Worm (Caenorhabditis elegans) whole organism, L2 larva: Measurements from ENCODE around the gene R74.8.

Experiments used
- C34F6.9 ChIP-seq: fragments of 150-350 bp; optimal IDR thresholded peaks from 2 replicates; lab custom pipeline; 2014; ENCODE audit warnings: missing biosample characterization, missing genetic modification characterization
- F13H6.1 ChIP-seq: sonication (generic microtip); optimal IDR thresholded peaks from 2 replicates; lab custom pipeline; 2016; ENCODE audit warnings: missing genetic modification characterization, missing compliant biosample characterization
- Y55F3AM.14 ChIP-seq: fragments of 200-800 bp; sonication (Bioruptor generic); optimal IDR thresholded peaks from 2 replicates; lab custom pipeline; 2018; ENCODE audit warnings: mild to moderate bottlenecking, missing genetic modification characterization, missing compliant biosample characterization
- ZK546.5 ChIP-seq: sonication (generic microtip); optimal IDR thresholded peaks from 2 replicates; lab custom pipeline; 2017; ENCODE audit warnings: missing biosample characterization, missing genetic modification characterization
- alr-1 ChIP-seq: fragments of 150-350 bp; optimal IDR thresholded peaks from 2 replicates; lab custom pipeline; 2014; ENCODE audit warnings: missing biosample characterization, missing genetic modification characterization
- aly-2 ChIP-seq: fragments of 150-350 bp; optimal IDR thresholded peaks from 2 replicates; lab custom pipeline; 2014; ENCODE audit warnings: missing biosample characterization, missing genetic modification characterization
- blmp-1 ChIP-seq: sonication (generic microtip); optimal IDR thresholded peaks from 2 replicates; lab custom pipeline; 2017; ENCODE audit warnings: missing genetic modification characterization, mild to moderate bottlenecking, missing compliant biosample characterization, antibody characterized with exemption, moderate library complexity; ENCODE audit not compliant: insufficient read depth
- crh-2 ChIP-seq: sonication (generic microtip); optimal IDR thresholded peaks from 2 replicates; lab custom pipeline; 2017; ENCODE audit warnings: missing biosample characterization, missing genetic modification characterization
- dmd-4 ChIP-seq: sonication (generic microtip); optimal IDR thresholded peaks from 2 replicates; lab custom pipeline; 2017; ENCODE audit warnings: missing biosample characterization, missing genetic modification characterization
- egl-27 ChIP-seq: sonication (generic microtip); optimal IDR thresholded peaks from 3 replicates; lab custom pipeline; 2017; ENCODE audit warnings: missing biosample characterization, missing genetic modification reagents, missing genetic modification characterization
- elt-3 ChIP-seq: sonication (generic microtip); optimal IDR thresholded peaks from 2 replicates; lab custom pipeline; 2017; ENCODE audit warnings: missing biosample characterization, missing genetic modification characterization
- fos-1 ChIP-seq: fragments of 150-350 bp; optimal IDR thresholded peaks from 2 replicates; lab custom pipeline; 2014; ENCODE audit warnings: missing biosample characterization, missing genetic modification characterization
- gmeb-1 ChIP-seq: fragments of 150-350 bp; optimal IDR thresholded peaks from 2 replicates; lab custom pipeline; 2014; ENCODE audit warnings: missing biosample characterization, missing genetic modification characterization
- lin-11 ChIP-seq: fragments of 150-350 bp; sonication (generic microtip); optimal IDR thresholded peaks from 2 replicates; lab custom pipeline; 2014; ENCODE audit warnings: missing biosample characterization, missing genetic modification characterization, inconsistent platforms, mixed read lengths
- lin-13 ChIP-seq: fragments of 150-350 bp; optimal IDR thresholded peaks from 2 replicates; lab custom pipeline; 2014; ENCODE audit warnings: missing biosample characterization, missing genetic modification reagents, missing genetic modification characterization
- lin-39 ChIP-seq: fragments of 150-350 bp; optimal IDR thresholded peaks from 2 replicates; lab custom pipeline; 2014; ENCODE audit warnings: missing biosample characterization, missing genetic modification reagents, missing genetic modification characterization
- lsy-2 ChIP-seq, 2 experiments: fragments of 150-350 bp in 1 of 2; sonication (generic microtip) in 1 of 2; optimal IDR thresholded peaks; 2 replicates each; lab custom pipeline; 2014 to 2017; ENCODE audit warnings: missing biosample characterization in 2 of 2, missing genetic modification characterization in 2 of 2
- mab-5 ChIP-seq: fragments of 150-350 bp; optimal IDR thresholded peaks from 2 replicates; lab custom pipeline; 2014; ENCODE audit warnings: missing biosample characterization, missing genetic modification characterization
- mbf-1 ChIP-seq: sonication (generic microtip); optimal IDR thresholded peaks from 2 replicates; lab custom pipeline; 2017; ENCODE audit warnings: missing biosample characterization, missing genetic modification characterization
- mdl-1 ChIP-seq, 2 experiments: fragments of 150-350 bp in 1 of 2; sonication (generic microtip) in 1 of 2; optimal IDR thresholded peaks; 2 replicates each; lab custom pipeline; 2017; ENCODE audit warnings: missing biosample characterization in 2 of 2, missing genetic modification characterization in 2 of 2
- nhr-10 ChIP-seq: sonication (generic microtip); optimal IDR thresholded peaks from 2 replicates; lab custom pipeline; 2017; ENCODE audit warnings: missing biosample characterization, missing genetic modification characterization
- nhr-11 ChIP-seq: fragments of 150-350 bp; optimal IDR thresholded peaks from 2 replicates; lab custom pipeline; 2014; ENCODE audit warnings: missing biosample characterization, missing genetic modification characterization
- nhr-12 ChIP-seq: fragments of 150-350 bp; optimal IDR thresholded peaks from 2 replicates; lab custom pipeline; 2014; ENCODE audit warnings: missing biosample characterization, missing genetic modification characterization
- nhr-129 ChIP-seq: fragments of 150-350 bp; optimal IDR thresholded peaks from 2 replicates; lab custom pipeline; 2014; ENCODE audit warnings: missing biosample characterization, missing genetic modification characterization
- nhr-21 ChIP-seq: fragments of 150-350 bp; optimal IDR thresholded peaks from 2 replicates; lab custom pipeline; 2014; ENCODE audit warnings: missing biosample characterization, missing genetic modification characterization
- nhr-25 ChIP-seq: fragments of 150-350 bp; sonication (generic microtip); optimal IDR thresholded peaks from 3 replicates; lab custom pipeline; 2014; ENCODE audit warnings: missing biosample characterization, missing genetic modification characterization
- nhr-6 ChIP-seq: fragments of 150-350 bp; optimal IDR thresholded peaks from 2 replicates; lab custom pipeline; 2014; ENCODE audit warnings: missing biosample characterization, missing genetic modification characterization
- nhr-77 ChIP-seq: fragments of 150-350 bp; optimal IDR thresholded peaks from 2 replicates; lab custom pipeline; 2014; ENCODE audit warnings: missing biosample characterization, missing genetic modification characterization
- sem-4 ChIP-seq: fragments of 150-350 bp; optimal IDR thresholded peaks from 2 replicates; lab custom pipeline; 2014; ENCODE audit warnings: missing biosample characterization, missing genetic modification reagents, missing genetic modification characterization
- skn-1 ChIP-seq: sonication (generic microtip); optimal IDR thresholded peaks from 2 replicates; lab custom pipeline; 2017; ENCODE audit warnings: missing biosample characterization, missing genetic modification characterization
- sma-3 ChIP-seq: sonication (generic microtip); optimal IDR thresholded peaks from 2 replicates; lab custom pipeline; 2016; ENCODE audit warnings: missing genetic modification reagents, missing genetic modification characterization, missing compliant biosample characterization
- sma-9 ChIP-seq, 2 experiments: fragments of 150-350 bp in 1 of 2; sonication (generic microtip) in 1 of 2; optimal IDR thresholded peaks; 2 replicates each; lab custom pipeline; 2014 to 2016; ENCODE audit warnings: missing genetic modification characterization in 2 of 2, mild to moderate bottlenecking in 1 of 2, missing biosample characterization in 1 of 2, missing compliant biosample characterization in 1 of 2, missing genetic modification reagents in 1 of 2, moderate library complexity in 1 of 2
- snpc-4 ChIP-seq: fragments of 150-350 bp; optimal IDR thresholded peaks from 2 replicates; lab custom pipeline; 2014; ENCODE audit warnings: missing biosample characterization, missing genetic modification characterization
- unc-39 ChIP-seq: fragments of 150-350 bp; optimal IDR thresholded peaks from 2 replicates; lab custom pipeline; 2014; ENCODE audit warnings: missing biosample characterization, missing genetic modification characterization
- unc-55 ChIP-seq: fragments of 150-350 bp; sonication (generic microtip); optimal IDR thresholded peaks from 3 replicates; lab custom pipeline; 2014; ENCODE audit warnings: missing biosample characterization, missing genetic modification reagents, missing genetic modification characterization
- unc-62 ChIP-seq: fragments of 150-350 bp; optimal IDR thresholded peaks from 2 replicates; lab custom pipeline; 2014; ENCODE audit warnings: missing biosample characterization, missing genetic modification reagents, missing genetic modification characterization
- zag-1 ChIP-seq: fragments of 150-350 bp; optimal IDR thresholded peaks from 2 replicates; lab custom pipeline; 2014; ENCODE audit warnings: missing biosample characterization, missing genetic modification characterization
- ztf-1 ChIP-seq: fragments of 200-800 bp; sonication (Bioruptor generic); conservative IDR thresholded peaks from 2 replicates; pipeline ENCODE4 v1.3.6; 2022; ENCODE audit warnings: missing genetic modification characterization, missing compliant biosample characterization
- ztf-4 ChIP-seq: fragments of 150-350 bp; optimal IDR thresholded peaks from 2 replicates; lab custom pipeline; 2014; ENCODE audit warnings: missing biosample characterization, missing genetic modification characterization

R74.8 gene

ce11 chrIII:4221527-4221926, 15.4 kb downstream of the R74.8 start:
- TF ChIP-seq Y55F3AM.14 (GFP tag; lab: Kevin White, UChicago) (no peak), mdl-1 (tag; optimal IDR thresholded peaks at IDR 0.05; lab: Kevin White, UChicago) (peak in 1 of 2 experiments; percentile 16)

DNA sequence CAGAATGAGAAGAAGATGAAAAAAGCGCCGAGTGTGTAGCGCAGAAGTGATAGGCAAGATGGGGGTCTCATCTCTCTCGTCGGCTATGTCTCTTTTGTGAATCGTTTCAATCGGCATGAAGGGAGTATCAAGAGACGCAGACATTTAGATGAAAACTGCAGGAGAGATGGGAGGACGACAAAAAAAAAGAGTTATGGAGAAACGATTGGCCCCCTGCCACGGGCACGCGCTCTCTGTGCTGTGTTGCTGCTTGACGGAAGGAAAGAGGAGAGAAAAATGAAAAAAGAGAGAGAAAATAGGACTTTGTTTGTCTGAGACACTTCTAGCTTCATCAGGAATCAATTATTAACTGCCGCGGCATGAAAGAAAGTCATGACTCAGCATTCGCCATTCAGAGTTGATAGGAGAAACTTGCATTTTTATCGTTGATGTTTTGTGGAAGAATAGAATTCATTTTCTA, 17.6 kb downstream of the R74.8 start:
- TF ChIP-seq alr-1 (tag; lab: Kevin White, UChicago) (no peak), elt-3 (no peak), nhr-25 (tag; lab: Kevin White, UChicago) (peak; percentile 11), skn-1 (tag; lab: Kevin White, UChicago) (peak; percentile 28), zag-1 (tag; lab: Kevin White, UChicago) (peak; percentile 90), lin-13 (GFP tag; lab: Kevin White, UChicago) (peak; percentile 83), snpc-4 (tag; lab: Kevin White, UChicago) (peak; percentile 71), nhr-6 (peak; percentile 53), lsy-2 (tag; optimal IDR thresholded peaks at IDR 0.05; lab: Kevin White, UChicago) (peak; percentile 70 to 88), nhr-10 (tag; lab: Kevin White, UChicago) (peak; percentile 20), nhr-129 (tag; lab: Kevin White, UChicago) (peak; percentile 95), C34F6.9 (tag; lab: Kevin White, UChicago) (peak; percentile 96), nhr-77 (no peak), dmd-4 (tag; lab: Kevin White, UChicago) (no peak), crh-2 (tag; lab: Kevin White, UChicago) (peak; percentile 95), sem-4 (tag; lab: Kevin White, UChicago) (peak; percentile 82), gmeb-1 (tag; lab: Kevin White, UChicago) (peak; percentile 35), F13H6.1 (tag; lab: Kevin White, UChicago) (peak; percentile 95), mdl-1 (tag; optimal IDR thresholded peaks at IDR 0.05; lab: Kevin White, UChicago) (peak; percentile 84 to 91), ztf-4 (tag; lab: Kevin White, UChicago) (peak; percentile 84), sma-3 (peak; percentile 52), unc-62 (GFP tag; lab: Kevin White, UChicago) (no peak), Y55F3AM.14 (GFP tag; lab: Kevin White, UChicago) (peak; percentile 52), sma-9 (GFP tag; optimal IDR thresholded peaks at IDR 0.05; lab: Kevin White, UChicago) (peak; percentile 83), sma-9 (tag; optimal IDR thresholded peaks at IDR 0.05; lab: Kevin White, UChicago) (no peak), egl-27 (tag; lab: Kevin White, UChicago) (peak; percentile 82), ZK546.5 (no peak), fos-1 (peak; percentile 94), ztf-1 (GFP tag; lab: Robert Waterston, UW) (no peak), lin-11 (tag; lab: Kevin White, UChicago) (peak; percentile 75), blmp-1 (tag; lab: Kevin White, UChicago) (no peak), nhr-11 (tag; lab: Kevin White, UChicago) (peak; percentile 42), mbf-1 (tag; lab: Kevin White, UChicago) (no peak), unc-55 (peak; percentile 88), aly-2 (tag; lab: Kevin White, UChicago) (no peak), unc-39 (tag; lab: Kevin White, UChicago) (no peak), nhr-21 (tag; lab: Kevin White, UChicago) (peak; percentile 52), mab-5 (tag; lab: Kevin White, UChicago) (peak; percentile 86)

- TF ChIP-seq lin-39 (tag; lab: Kevin White, UChicago) (no peak), fos-1 (no peak), aly-2 (tag; lab: Kevin White, UChicago) (no peak), unc-55 (no peak), nhr-12 (tag; lab: Kevin White, UChicago) (no peak)
Measured at ce11 chrIII:4224722-4225121, 18.6 kb downstream of the R74.8 start.
